Fruit fly (Drosophila melanogaster) whole organism, embryonic: ENCODE measurements around the gene Ada1-1.

Experiments
- B-H2 ChIP-seq: fragments of 200-800 bp; sonication (Bioruptor generic); optimal IDR thresholded peaks from 2 replicates; lab custom pipeline; 2018; ENCODE audit warnings: missing biosample characterization, mild to moderate bottlenecking, missing genetic modification characterization
- BEAF-32 ChIP-seq: fragments of 200-800 bp; sonication (Bioruptor generic); optimal IDR thresholded peaks from 3 replicates; lab custom pipeline; 2017; ENCODE audit warnings: missing biosample characterization, missing genetic modification characterization, mild to moderate bottlenecking, moderate library complexity, missing genetic modification reagents
- CG10209 ChIP-seq: fragments of 200-800 bp; sonication (Bioruptor generic); optimal IDR thresholded peaks from 3 replicates; lab custom pipeline; 2017; ENCODE audit warnings: missing biosample characterization, mild to moderate bottlenecking, missing genetic modification characterization, missing genetic modification reagents
- CG10565 ChIP-seq: fragments of 200-800 bp; sonication (Bioruptor generic); optimal IDR thresholded peaks from 3 replicates; lab custom pipeline; 2016; ENCODE audit warnings: missing biosample characterization, mild to moderate bottlenecking, missing genetic modification characterization
- CG11723 ChIP-seq: fragments of 200-800 bp; sonication (Bioruptor generic); optimal IDR thresholded peaks from 2 replicates; lab custom pipeline; 2017; ENCODE audit warnings: missing biosample characterization, mild to moderate bottlenecking, missing genetic modification characterization
- CG12104 ChIP-seq: fragments of 200-800 bp; sonication (Bioruptor generic); optimal IDR thresholded peaks from 3 replicates; lab custom pipeline; 2016; ENCODE audit warnings: missing biosample characterization, missing genetic modification characterization
- CG12219 ChIP-seq: fragments of 200-800 bp; sonication (Bioruptor generic); optimal IDR thresholded peaks from 3 replicates; lab custom pipeline; 2018; ENCODE audit warnings: missing biosample characterization, mild to moderate bottlenecking, missing genetic modification characterization
- CG13296 ChIP-seq: fragments of 200-800 bp; sonication (Bioruptor generic); optimal IDR thresholded peaks from 3 replicates; lab custom pipeline; 2018; ENCODE audit warnings: missing biosample characterization, mild to moderate bottlenecking, missing genetic modification characterization
- CG15514 ChIP-seq: fragments of 200-800 bp; sonication (Bioruptor generic); optimal IDR thresholded peaks from 3 replicates; lab custom pipeline; 2017; ENCODE audit warnings: missing biosample characterization, missing genetic modification characterization, mild to moderate bottlenecking, moderate library complexity, missing genetic modification reagents
- CG16813 ChIP-seq: fragments of 200-800 bp; sonication (Bioruptor generic); IDR thresholded peaks from 3 replicates; pipeline ENCODE4 v1.3.6; 2022; ENCODE audit warnings: missing biosample characterization, missing genetic modification characterization; ENCODE audit not compliant: partially characterized antibody
- CG17361 ChIP-seq: fragments of 200-800 bp; sonication (Bioruptor generic); IDR thresholded peaks from 3 replicates; pipeline ENCODE4 v1.3.6; 2022; ENCODE audit warnings: missing biosample characterization, missing genetic modification characterization
- CG30020 ChIP-seq: fragments of 200-800 bp; optimal IDR thresholded peaks from 2 replicates; lab custom pipeline; 2019; ENCODE audit warnings: missing biosample characterization, mild to moderate bottlenecking, missing genetic modification characterization, moderate library complexity
- CG33213 ChIP-seq: fragments of 200-800 bp; sonication (Bioruptor generic); optimal IDR thresholded peaks from 3 replicates; lab custom pipeline; 2016; ENCODE audit warnings: missing biosample characterization, missing genetic modification characterization
- CG3726 ChIP-seq: fragments of 200-800 bp; sonication (Bioruptor generic); IDR thresholded peaks from 3 replicates; pipeline ENCODE4, ENCODE4 v1.3.6; 2022; ENCODE audit warnings: missing biosample characterization, missing genetic modification characterization
- CG3847 ChIP-seq: fragments of 200-800 bp; sonication (Bioruptor generic); IDR thresholded peaks from 2 replicates; pipeline ENCODE4 v1.3.6; 2022; ENCODE audit warnings: missing biosample characterization, missing genetic modification characterization
- CG6175 ChIP-seq: fragments of 200-800 bp; sonication (Bioruptor generic); IDR thresholded peaks from 3 replicates; pipeline ENCODE4 v1.3.6; 2022; ENCODE audit warnings: missing biosample characterization, missing genetic modification characterization
- CG6254 ChIP-seq: fragments of 200-800 bp; sonication (Bioruptor generic); optimal IDR thresholded peaks from 3 replicates; lab custom pipeline; 2017; ENCODE audit warnings: mild to moderate bottlenecking, missing biosample characterization, missing genetic modification reagents, missing genetic modification characterization
- CG6272 ChIP-seq: fragments of 200-800 bp; sonication (Bioruptor generic); IDR thresholded peaks from 2 replicates; pipeline ENCODE4 v1.3.6; 2022; ENCODE audit warnings: missing biosample characterization, missing genetic modification characterization
- CG7928 ChIP-seq: fragments of 200-800 bp; sonication (Bioruptor generic); optimal IDR thresholded peaks from 2 replicates; lab custom pipeline; 2017; ENCODE audit warnings: missing biosample characterization, mild to moderate bottlenecking, missing genetic modification characterization
- CG8089 ChIP-seq: fragments of 200-800 bp; sonication (Bioruptor generic); optimal IDR thresholded peaks from 3 replicates; lab custom pipeline; 2016; ENCODE audit warnings: missing biosample characterization, missing genetic modification characterization
- CG8388 ChIP-seq: fragments of 200-800 bp; sonication (Bioruptor generic); optimal IDR thresholded peaks from 2 replicates; lab custom pipeline; 2019; ENCODE audit warnings: missing biosample characterization, mild to moderate bottlenecking, missing genetic modification characterization, moderate library complexity
- CG9876 ChIP-seq: fragments of 200-800 bp; sonication (Bioruptor generic); optimal IDR thresholded peaks from 2 replicates; lab custom pipeline; 2016; ENCODE audit warnings: missing biosample characterization, missing genetic modification characterization
- CG9932 ChIP-seq: fragments of 200-800 bp; sonication (Bioruptor generic); IDR thresholded peaks from 2 replicates; pipeline ENCODE4 v1.3.6; 2022; ENCODE audit warnings: missing biosample characterization, missing genetic modification characterization
- D ChIP-seq, 2 experiments: fragments of 200-800 bp in 1 of 2; fragments of >200 bp in 1 of 2; sonication (Bioruptor generic) in 1 of 2; optimal IDR thresholded peaks; 2 replicates in 1 of 2; 3 replicates in 1 of 2; lab custom pipeline; 2017; ENCODE audit warnings: mild to moderate bottlenecking in 1 of 2, missing biosample characterization in 1 of 2, missing genetic modification characterization in 1 of 2, missing genetic modification reagents in 1 of 2
- Dbx ChIP-seq: fragments of 200-800 bp; sonication (Bioruptor generic); IDR thresholded peaks from 3 replicates; pipeline ENCODE4 v1.3.6; 2022; ENCODE audit warnings: missing biosample characterization, missing genetic modification characterization
- Doc2 ChIP-seq: fragments of 200-800 bp; sonication (Bioruptor generic); IDR thresholded peaks from 2 replicates; pipeline ENCODE4 v1.3.6; 2022; ENCODE audit warnings: missing biosample characterization, missing genetic modification characterization
- Dp ChIP-seq: fragments of 200-800 bp; sonication (Bioruptor generic); optimal IDR thresholded peaks from 2 replicates; lab custom pipeline; 2018; ENCODE audit warnings: missing biosample characterization, mild to moderate bottlenecking, missing genetic modification characterization, moderate library complexity
- Eip74EF ChIP-seq, 2 experiments: fragments of 200-800 bp in 1 of 2; fragments of >200 bp in 1 of 2; sonication (Bioruptor generic) in 1 of 2; optimal IDR thresholded peaks; 2 replicates each; lab custom pipeline; 2017 to 2019; ENCODE audit warnings: missing biosample characterization in 2 of 2, missing genetic modification characterization in 2 of 2, mild to moderate bottlenecking in 1 of 2, moderate library complexity in 1 of 2
- HLH4C ChIP-seq: fragments of 200-800 bp; sonication (Bioruptor generic); IDR thresholded peaks from 3 replicates; pipeline ENCODE4 v1.3.6; 2022; ENCODE audit warnings: missing biosample characterization, missing genetic modification characterization; ENCODE audit not compliant: partially characterized antibody
- Max ChIP-seq: fragments of 200-800 bp; sonication (Bioruptor generic); optimal IDR thresholded peaks from 2 replicates; lab custom pipeline; 2016; ENCODE audit warnings: missing biosample characterization, mild to moderate bottlenecking, missing genetic modification characterization
- Ravus ChIP-seq: fragments of 200-800 bp; sonication (Bioruptor generic); IDR thresholded peaks from 2 replicates; pipeline ENCODE4 v1.3.6; 2022; ENCODE audit warnings: missing biosample characterization, missing genetic modification characterization
- Six4 ChIP-seq: fragments of 200-800 bp; sonication (Bioruptor generic); optimal IDR thresholded peaks from 2 replicates; lab custom pipeline; 2016; ENCODE audit warnings: missing biosample characterization, missing genetic modification characterization
- Trl ChIP-seq, 3 experiments: fragments of >200 bp in 2 of 3; fragments of 200-800 bp in 1 of 3; sonication (Bioruptor generic) in 1 of 3; optimal IDR thresholded peaks; 2 replicates in 1 of 3; 3 replicates in 2 of 3; lab custom pipeline; 2016 to 2017; ENCODE audit warnings: missing biosample characterization in 1 of 3, missing genetic modification characterization in 1 of 3
- ara ChIP-seq: fragments of 200-800 bp; sonication (Bioruptor generic); IDR thresholded peaks from 2 replicates; pipeline ENCODE4 v1.3.6; 2022; ENCODE audit warnings: missing biosample characterization, missing genetic modification characterization
- dimm ChIP-seq: fragments of 200-800 bp; sonication (Bioruptor generic); IDR thresholded peaks from 2 replicates; pipeline ENCODE4 v1.3.6; 2022; ENCODE audit warnings: missing biosample characterization, missing genetic modification characterization
- eyg ChIP-seq: fragments of 200-800 bp; sonication (Bioruptor generic); optimal IDR thresholded peaks from 3 replicates; lab custom pipeline; 2016; ENCODE audit warnings: missing biosample characterization, missing genetic modification characterization
- h ChIP-seq: fragments of >200 bp; optimal IDR thresholded peaks from 2 replicates; lab custom pipeline; 2017
- ham ChIP-seq: fragments of 200-800 bp; sonication (Bioruptor generic); IDR thresholded peaks from 2 replicates; pipeline ENCODE4 v1.3.6; 2022; ENCODE audit warnings: missing biosample characterization, missing genetic modification characterization
- kah ChIP-seq: fragments of 200-800 bp; sonication (Bioruptor generic); optimal IDR thresholded peaks from 2 replicates; lab custom pipeline; 2018; ENCODE audit warnings: missing biosample characterization, mild to moderate bottlenecking, missing genetic modification characterization
- kni ChIP-seq: fragments of 200-800 bp; sonication (Bioruptor generic); optimal IDR thresholded peaks from 3 replicates; lab custom pipeline; 2017; ENCODE audit warnings: mild to moderate bottlenecking, missing biosample characterization, missing genetic modification reagents, missing genetic modification characterization
- lmd ChIP-seq: fragments of 200-800 bp; sonication (Bioruptor generic); IDR thresholded peaks from 2 replicates; pipeline ENCODE4 v1.3.6; 2022; ENCODE audit warnings: missing biosample characterization, missing genetic modification characterization
- peb ChIP-seq: fragments of 200-800 bp; sonication (Bioruptor generic); IDR thresholded peaks from 2 replicates; pipeline ENCODE4 v1.3.6; 2022; ENCODE audit warnings: missing biosample characterization, missing genetic modification characterization
- psq ChIP-seq: fragments of 200-800 bp; sonication (Bioruptor generic); optimal IDR thresholded peaks from 2 replicates; lab custom pipeline; 2017; ENCODE audit warnings: missing biosample characterization, missing genetic modification characterization
- pzg ChIP-seq: fragments of 200-800 bp; sonication (Bioruptor generic); optimal IDR thresholded peaks from 3 replicates; lab custom pipeline; 2018; ENCODE audit warnings: missing biosample characterization, mild to moderate bottlenecking, missing genetic modification characterization, moderate library complexity
- salm ChIP-seq: fragments of 200-800 bp; sonication (Bioruptor generic); optimal IDR thresholded peaks from 2 replicates; lab custom pipeline; 2018; ENCODE audit warnings: missing biosample characterization, mild to moderate bottlenecking, missing genetic modification characterization
- seq ChIP-seq: fragments of 200-800 bp; sonication (Bioruptor generic); IDR thresholded peaks from 2 replicates; pipeline ENCODE4 v1.3.6; 2022; ENCODE audit warnings: missing biosample characterization, missing genetic modification characterization
- sima ChIP-seq: fragments of 200-800 bp; sonication (Bioruptor generic); optimal IDR thresholded peaks from 2 replicates; lab custom pipeline; 2016; ENCODE audit warnings: missing biosample characterization, missing genetic modification characterization
- slou ChIP-seq: fragments of 200-800 bp; sonication (Bioruptor generic); optimal IDR thresholded peaks from 3 replicates; lab custom pipeline; 2016; ENCODE audit warnings: missing biosample characterization, missing genetic modification characterization
- sqz ChIP-seq: fragments of 200-800 bp; sonication (Bioruptor generic); optimal IDR thresholded peaks from 3 replicates; lab custom pipeline; 2018; ENCODE audit warnings: missing biosample characterization, mild to moderate bottlenecking, missing genetic modification characterization

Gene Ada1-1

dm6 chr2L:12010877-12011666 lies 14.5 kb downstream of the Ada1-1 start (continued):
- TF ChIP-seq CG6175 (GFP tag; lab: Robert Waterston, UW) = no peak
- no peak for TF ChIP-seq Trl (optimal IDR thresholded peaks at IDR 0.05; lab: Kevin White, UChicago)
- TF ChIP-seq Trl (GFP tag; optimal IDR thresholded peaks at IDR 0.05; lab: Kevin White, UChicago) = peak; percentile 38
- TF ChIP-seq D (optimal IDR thresholded peaks at IDR 0.05; lab: Kevin White, UChicago) = no peak
- TF ChIP-seq D (GFP tag; optimal IDR thresholded peaks at IDR 0.05; lab: Kevin White, UChicago) = peak; percentile 78
- TF ChIP-seq ara (GFP tag; lab: Robert Waterston, UW) = no peak
- TF ChIP-seq Ravus (GFP tag; lab: Robert Waterston, UW) = no peak
- TF ChIP-seq psq (GFP tag; lab: Kevin White, UChicago) = no peak
- TF ChIP-seq CG10209 = peak; percentile 91
- no peak for TF ChIP-seq CG10565 (GFP tag; lab: Kevin White, UChicago)
- no peak for TF ChIP-seq CG16813 (GFP tag; lab: Robert Waterston, UW)
- TF ChIP-seq ham = no peak
- peak; percentile 91 for TF ChIP-seq CG12219
- TF ChIP-seq slou (GFP tag; lab: Kevin White, UChicago) = peak; percentile 85
- no peak for TF ChIP-seq CG3847
- no peak for TF ChIP-seq dimm (GFP tag; lab: Robert Waterston, UW)
- TF ChIP-seq Max (GFP tag; lab: Kevin White, UChicago) = peak; percentile 84
- no peak for TF ChIP-seq Doc2
- TF ChIP-seq HLH4C = no peak
- TF ChIP-seq CG9876 = no peak
- TF ChIP-seq Dp (GFP tag; lab: Kevin White, UChicago) = no peak
- peak; percentile 80 for TF ChIP-seq CG8388 (GFP tag; lab: Kevin White, UChicago)
- TF ChIP-seq CG11723 (GFP tag; lab: Kevin White, UChicago) = peak; percentile 89
- peak; percentile 73 for TF ChIP-seq CG7928 (GFP tag; lab: Kevin White, UChicago)
- peak; percentile 59 for TF ChIP-seq sqz (GFP tag; lab: Kevin White, UChicago)
- peak; percentile 79 for TF ChIP-seq Six4 (GFP tag; lab: Kevin White, UChicago)
- peak; percentile 86 for TF ChIP-seq CG6272 (GFP tag; lab: Robert Waterston, UW)
- TF ChIP-seq Dbx (GFP tag; lab: Robert Waterston, UW) = no peak
- TF ChIP-seq peb (GFP tag; lab: Robert Waterston, UW) = no peak
- TF ChIP-seq CG12104 (GFP tag; lab: Kevin White, UChicago) = peak; percentile 68
- TF ChIP-seq CG13296 = peak; percentile 94
- no peak for TF ChIP-seq kni (GFP tag; lab: Kevin White, UChicago)
- TF ChIP-seq CG3726 = no peak
- TF ChIP-seq Eip74EF (GFP tag; optimal IDR thresholded peaks at IDR 0.05; lab: Kevin White, UChicago) = peak in 1 of 2 experiments; percentile 26
- peak; percentile 48 for TF ChIP-seq CG8089 (GFP tag; lab: Kevin White, UChicago)
- no peak for TF ChIP-seq CG33213 (GFP tag; lab: Kevin White, UChicago)
- TF ChIP-seq BEAF-32 (GFP tag; lab: Kevin White, UChicago) = peak; percentile 20
- TF ChIP-seq h (lab: Kevin White, UChicago) = no peak
- TF ChIP-seq pzg (GFP tag; lab: Kevin White, UChicago) = peak; percentile 6
- no peak for TF ChIP-seq eyg (GFP tag; lab: Kevin White, UChicago)
- TF ChIP-seq CG17361 = no peak
- no peak for TF ChIP-seq sima (GFP tag; lab: Kevin White, UChicago)
- TF ChIP-seq CG6254 (GFP tag; lab: Kevin White, UChicago) = peak; percentile 64
- TF ChIP-seq kah (GFP tag; lab: Kevin White, UChicago) = peak; percentile 30
- no peak for TF ChIP-seq seq
- no peak for TF ChIP-seq CG9932
- no peak for TF ChIP-seq lmd (GFP tag; lab: Robert Waterston, UW)
- TF ChIP-seq B-H2 (GFP tag; lab: Kevin White, UChicago) = peak; percentile 93
- peak; percentile 86 for TF ChIP-seq CG15514 (GFP tag; lab: Kevin White, UChicago)
- TF ChIP-seq CG30020 (tag; lab: Kevin White, UChicago) = peak; percentile 74
- peak; percentile 73 for TF ChIP-seq salm (tag; lab: Kevin White, UChicago)
